Worm (Caenorhabditis elegans): Measurements from ENCODE around the gene ZC239.14.
"Not testable (repeated sequence)": the region's sequence is repeated elsewhere in the genome, so short reads cannot be mapped to it uniquely, and the experiment has no call there.

DNA sequence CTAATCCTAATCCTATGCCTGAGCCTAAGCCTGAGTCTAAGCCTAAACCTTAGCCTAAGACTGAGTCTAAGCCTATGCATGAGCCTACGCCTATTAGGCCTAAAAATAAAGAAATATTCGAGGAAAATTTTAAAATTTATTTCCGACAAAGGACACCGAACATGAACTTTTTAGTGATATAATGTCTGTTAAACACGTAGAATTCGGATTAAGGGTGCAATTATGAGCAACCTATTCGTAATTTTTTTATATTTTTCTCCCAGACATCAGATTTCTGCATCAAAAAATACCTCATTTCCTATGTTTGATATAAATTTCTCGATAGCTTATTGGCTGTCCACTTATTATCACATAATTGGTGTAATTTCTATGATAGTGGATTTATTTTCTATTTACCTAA is 32.8 kb downstream of the ZC239.14 start, which contains the start of gene Y27F2A.11:
- TF ChIP-seq ama-1 (optimal IDR thresholded peaks at IDR 0.05); nhr-12 (tag; optimal IDR thresholded peaks at IDR 0.05); lin-39 (tag; optimal IDR thresholded peaks at IDR 0.05); mab-5 (tag; optimal IDR thresholded peaks at IDR 0.05); fos-1 (tag; optimal IDR thresholded peaks at IDR 0.05); crh-2 (tag; optimal IDR thresholded peaks at IDR 0.05); elt-3 (tag; optimal IDR thresholded peaks at IDR 0.05); blmp-1 (tag; optimal IDR thresholded peaks at IDR 0.05; ENCODE audit: insufficient read depth); ZK546.5 (tag; optimal IDR thresholded peaks at IDR 0.05): not testable (repeated sequence)
